Worm (Caenorhabditis elegans): ENCODE measurements around the gene pals-23.
"Not testable (repeated sequence)": the region's sequence is repeated elsewhere in the genome, so short reads cannot be mapped to it uniquely, and the experiment has no call there.

Gene pals-23

ce11 chrIII:117857-118256 lies 6.7 kb upstream of the pals-23 start:
- TF ChIP-seq ceh-14 (tag; optimal IDR thresholded peaks at IDR 0.05) (no peak), madf-2 (tag; optimal IDR thresholded peaks at IDR 0.05) (no peak), T23F11.4 (GFP tag; optimal IDR thresholded peaks at IDR 0.05) (no peak), fkh-6 (tag; optimal IDR thresholded peaks at IDR 0.05) (no peak), che-1 (tag; optimal IDR thresholded peaks at IDR 0.05) (no peak), C38D4.7 (GFP tag; optimal IDR thresholded peaks at IDR 0.05) (no peak), hlh-8 (tag; optimal IDR thresholded peaks at IDR 0.05) (no peak), K02D7.2 (tag; optimal IDR thresholded peaks at IDR 0.05) (no peak), F13H6.1 (tag; optimal IDR thresholded peaks at IDR 0.05) (no peak), sdc-2 (tag; optimal IDR thresholded peaks at IDR 0.05) (no peak), hlh-13 (GFP tag; optimal IDR thresholded peaks at IDR 0.05) (no peak), lin-11 (tag; optimal IDR thresholded peaks at IDR 0.05) (no peak), npax-4 (tag; optimal IDR thresholded peaks at IDR 0.05) (no peak), unc-86 (tag; optimal IDR thresholded peaks at IDR 0.05) (no peak), dmd-4 (tag; optimal IDR thresholded peaks at IDR 0.05; ENCODE audit: borderline replicate concordance) (no peak), ets-4 (tag; optimal IDR thresholded peaks at IDR 0.05) (no peak), nhr-232 (tag; optimal IDR thresholded peaks at IDR 0.05) (no peak), ceh-6 (GFP tag; optimal IDR thresholded peaks at IDR 0.05) (no peak), ceh-22 (tag; optimal IDR thresholded peaks at IDR 0.05) (no peak), pqm-1 (tag; optimal IDR thresholded peaks at IDR 0.05) (no peak)

ce11 chrIII:120199-120598 lies 4.4 kb upstream of the pals-23 start, which contains the start of gene pals-24:
pals-24 (plus strand) TSS chrIII:120435.
- TF ChIP-seq pha-2 (tag; optimal IDR thresholded peaks at IDR 0.05): no peak
- no peak for TF ChIP-seq ceh-18 (tag; optimal IDR thresholded peaks at IDR 0.05)
- no peak for TF ChIP-seq dve-1 (tag; optimal IDR thresholded peaks at IDR 0.05)
- TF ChIP-seq elt-2 (tag; optimal IDR thresholded peaks at IDR 0.05): no peak
- no peak for TF ChIP-seq fkh-10 (GFP tag; optimal IDR thresholded peaks at IDR 0.05)
- no peak for TF ChIP-seq lin-11 (tag; optimal IDR thresholded peaks at IDR 0.05)
- TF ChIP-seq ceh-9 (tag; optimal IDR thresholded peaks at IDR 0.05): no peak
- no peak for TF ChIP-seq rnt-1 (tag; optimal IDR thresholded peaks at IDR 0.05)
- TF ChIP-seq che-1 (tag; optimal IDR thresholded peaks at IDR 0.05): no peak
- TF ChIP-seq tbx-2 (tag; optimal IDR thresholded peaks at IDR 0.05): no peak
- TF ChIP-seq hlh-15 (tag; optimal IDR thresholded peaks at IDR 0.05): no peak
- TF ChIP-seq ceh-31 (tag; optimal IDR thresholded peaks at IDR 0.05): no peak
- no peak for TF ChIP-seq ceh-19 (GFP tag; optimal IDR thresholded peaks at IDR 0.05)

ce11 chrIII:121983-122449 lies 2.6 kb upstream of the pals-23 start, which contains the start of gene C29F9.12:
C29F9.12 (minus strand) TSS chrIII:122033.
- TF ChIP-seq C08G9.2, npax-4, unc-42 (tag; optimal IDR thresholded peaks at IDR 0.05): not testable (repeated sequence)

ce11 chrIII:130650-131049 lies 6.1 kb downstream of the pals-23 start, which contains the start of the genes nhr-280 and C29F9.2:
nhr-280 (minus strand) TSS chrIII:130750.
C29F9.2 (plus strand) TSS chrIII:130947.
- no peak for TF ChIP-seq C08G9.2 (tag; optimal IDR thresholded peaks at IDR 0.05)
- no peak for TF ChIP-seq pqm-1 (tag; optimal IDR thresholded peaks at IDR 0.05)
- no peak for TF ChIP-seq odd-2 (tag; optimal IDR thresholded peaks at IDR 0.05)
- no peak for TF ChIP-seq pha-2 (tag; optimal IDR thresholded peaks at IDR 0.05)
- no peak for TF ChIP-seq C38D4.7 (GFP tag; optimal IDR thresholded peaks at IDR 0.05)
- TF ChIP-seq unc-42 (tag; optimal IDR thresholded peaks at IDR 0.05): no peak
- TF ChIP-seq ztf-16 (tag; optimal IDR thresholded peaks at IDR 0.05): no peak
- no peak for TF ChIP-seq npax-4 (tag; optimal IDR thresholded peaks at IDR 0.05)
- TF ChIP-seq ceh-22 (tag; optimal IDR thresholded peaks at IDR 0.05): no peak
- TF ChIP-seq pag-3 (tag; optimal IDR thresholded peaks at IDR 0.05; ENCODE audit: borderline replicate concordance): no peak
- TF ChIP-seq nfya-1 (tag; optimal IDR thresholded peaks at IDR 0.05): no peak
- no peak for TF ChIP-seq gmeb-2 (tag; optimal IDR thresholded peaks at IDR 0.05)
- TF ChIP-seq syd-9 (tag; optimal IDR thresholded peaks at IDR 0.05): no peak
- TF ChIP-seq elt-4 (tag; optimal IDR thresholded peaks at IDR 0.05): no peak
- TF ChIP-seq ama-1 (optimal IDR thresholded peaks at IDR 0.05): no peak

Data from whole organism, late embryonic.